Fruit fly (Drosophila melanogaster): ENCODE results near the gene CG4884.
A peak's percentile ranks its signal among the peaks of the same experiment; 100 is the strongest.

Gene CG4884

DNA sequence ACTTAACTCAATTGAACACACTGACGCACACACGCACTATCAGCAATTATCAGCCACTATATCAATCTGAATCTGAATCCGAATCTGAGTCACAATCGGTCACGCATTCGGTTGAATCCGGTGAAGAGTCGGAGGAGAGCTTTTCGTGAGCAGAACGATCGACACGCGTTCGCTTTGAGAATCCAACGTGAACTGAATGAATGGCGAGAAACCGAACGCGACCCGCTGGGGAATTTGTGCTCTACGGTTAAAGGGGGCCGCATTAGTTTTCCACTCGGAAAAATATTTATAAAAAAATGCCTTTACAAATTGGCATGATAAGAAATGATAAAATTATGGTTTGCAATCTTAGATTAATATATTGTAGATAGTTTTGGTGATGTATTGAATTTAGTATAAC lies 29.1 kb upstream of the CG4884 start, which contains the start of gene betaTub97EF (continued):
- no peak for TF ChIP-seq CG16863 (GFP tag; optimal IDR thresholded peaks at IDR 0.05)
- TF ChIP-seq CG4730 (GFP tag; IDR thresholded peaks at IDR 0.05): 0 out of 2 replicates have a peak, but pooled peaks have one; percentile 15
- TF ChIP-seq gce (GFP tag; IDR thresholded peaks at IDR 0.05): peak; percentile 18; the same call in 1 of the 3 replicates
- no peak for TF ChIP-seq CG7839 (tag; optimal IDR thresholded peaks at IDR 0.05)
- no peak for TF ChIP-seq HLH3B (GFP tag; IDR thresholded peaks at IDR 0.05)
- peak; percentile 77 for TF ChIP-seq slbo (GFP tag; IDR thresholded peaks at IDR 0.05)
- no peak for TF ChIP-seq CG13296 (GFP tag; optimal IDR thresholded peaks at IDR 0.05)
- peak; percentile 64 for TF ChIP-seq Rfx (GFP tag; IDR thresholded peaks at IDR 0.05)
- TF ChIP-seq emc (GFP tag; optimal IDR thresholded peaks at IDR 0.05): no peak
- TF ChIP-seq CG4404 (GFP tag; IDR thresholded peaks at IDR 0.05): no peak
- TF ChIP-seq pum (GFP tag; optimal IDR thresholded peaks at IDR 0.05): no peak
- no peak for TF ChIP-seq Hsf (GFP tag; optimal IDR thresholded peaks at IDR 0.05)
- peak; percentile 80 for TF ChIP-seq grn (GFP tag; optimal IDR thresholded peaks at IDR 0.05)
- TF ChIP-seq gfzf (GFP tag; optimal IDR thresholded peaks at IDR 0.05): no peak
- TF ChIP-seq CG13123 (GFP tag; optimal IDR thresholded peaks at IDR 0.05): no peak
- TF ChIP-seq Fer3 (tag; optimal IDR thresholded peaks at IDR 0.05): no peak
- TF ChIP-seq ap (GFP tag; IDR thresholded peaks at IDR 0.05): no peak
- peak; percentile 33; the same call in 1 of the 3 replicates for TF ChIP-seq CG6175 (GFP tag; IDR thresholded peaks at IDR 0.05)
- TF ChIP-seq CG18011 (GFP tag; optimal IDR thresholded peaks at IDR 0.05): no peak
- peak; percentile 23 for TF ChIP-seq gro (GFP tag; optimal IDR thresholded peaks at IDR 0.05)
- TF ChIP-seq CG31388 (GFP tag; optimal IDR thresholded peaks at IDR 0.05): no peak
- no peak for TF ChIP-seq NC2β (GFP tag; optimal IDR thresholded peaks at IDR 0.05)
- peak; percentile 52; the same call in 1 of the 3 replicates for TF ChIP-seq CG34422 (GFP tag; IDR thresholded peaks at IDR 0.05)
- peak in 1 of 2 experiments; percentile 0 for TF ChIP-seq bsh (GFP tag; optimal IDR thresholded peaks at IDR 0.05)
- no peak for TF ChIP-seq CG10462 (GFP tag; optimal IDR thresholded peaks at IDR 0.05)
- 0 out of 2 replicates have a peak, but pooled peaks have one; percentile 12 for TF ChIP-seq CG7372 (GFP tag; IDR thresholded peaks at IDR 0.05)
- peak; percentile 74 for TF ChIP-seq Med (GFP tag)
- TF ChIP-seq sob (GFP tag; IDR thresholded peaks at IDR 0.05): 0 out of 2 replicates have a peak, but pooled peaks have one; percentile 11
- TF ChIP-seq gsb (GFP tag; IDR thresholded peaks at IDR 0.05): no peak
- no peak for TF ChIP-seq phol (tag; optimal IDR thresholded peaks at IDR 0.05)
- TF ChIP-seq Aef1 (GFP tag; IDR thresholded peaks at IDR 0.05): no peak
- TF ChIP-seq CG32532 (GFP tag; IDR thresholded peaks at IDR 0.05): peak; percentile 35; the same call in 1 of the 2 replicates
- no peak for TF ChIP-seq CG6854 (GFP tag; optimal IDR thresholded peaks at IDR 0.05)
- peak; percentile 49 for TF ChIP-seq CG9932 (GFP tag; IDR thresholded peaks at IDR 0.05)
- peak; percentile 71 for TF ChIP-seq ci (GFP tag; IDR thresholded peaks at IDR 0.05)
- no peak for TF ChIP-seq repo (GFP tag; optimal IDR thresholded peaks at IDR 0.05)
- TF ChIP-seq CG1603 (tag; optimal IDR thresholded peaks at IDR 0.05): peak; percentile 6
- no peak for TF ChIP-seq CoRest (tag; optimal IDR thresholded peaks at IDR 0.05)
- TF ChIP-seq CG12299 (tag; optimal IDR thresholded peaks at IDR 0.05): no peak
- no peak for TF ChIP-seq CTCF (GFP tag; optimal IDR thresholded peaks at IDR 0.05)
- 0 out of 3 replicates have a peak, but pooled peaks have one; percentile 22 for TF ChIP-seq CG6791 (GFP tag; IDR thresholded peaks at IDR 0.05; ENCODE audit: partially characterized antibody)
- no peak for TF ChIP-seq CG11398 (GFP tag; optimal IDR thresholded peaks at IDR 0.05)
- TF ChIP-seq sc (optimal IDR thresholded peaks at IDR 0.05): no peak
- no peak for TF ChIP-seq sc (GFP tag; optimal IDR thresholded peaks at IDR 0.05)
- no peak for TF ChIP-seq CG15073 (GFP tag; optimal IDR thresholded peaks at IDR 0.05)
- no peak for TF ChIP-seq CG5180 (GFP tag; optimal IDR thresholded peaks at IDR 0.05)
- TF ChIP-seq CG8944 (GFP tag; optimal IDR thresholded peaks at IDR 0.05): no peak
- no peak for TF ChIP-seq CG33557 (GFP tag; optimal IDR thresholded peaks at IDR 0.05)
- peak; percentile 30 for TF ChIP-seq CG15514 (GFP tag; optimal IDR thresholded peaks at IDR 0.05)
- no peak for TF ChIP-seq sisA (GFP tag; IDR thresholded peaks at IDR 0.05)
- peak; percentile 32; the same call in 2 of the 3 replicates for TF ChIP-seq dysf (GFP tag; IDR thresholded peaks at IDR 0.05)
- no peak for TF ChIP-seq inv (GFP tag; IDR thresholded peaks at IDR 0.05; ENCODE audit: partially characterized antibody)
- TF ChIP-seq Ravus (GFP tag; IDR thresholded peaks at IDR 0.05): no peak
